Worm (Caenorhabditis elegans): Measurements from ENCODE around the gene srz-58.

srz-58 gene

DNA sequence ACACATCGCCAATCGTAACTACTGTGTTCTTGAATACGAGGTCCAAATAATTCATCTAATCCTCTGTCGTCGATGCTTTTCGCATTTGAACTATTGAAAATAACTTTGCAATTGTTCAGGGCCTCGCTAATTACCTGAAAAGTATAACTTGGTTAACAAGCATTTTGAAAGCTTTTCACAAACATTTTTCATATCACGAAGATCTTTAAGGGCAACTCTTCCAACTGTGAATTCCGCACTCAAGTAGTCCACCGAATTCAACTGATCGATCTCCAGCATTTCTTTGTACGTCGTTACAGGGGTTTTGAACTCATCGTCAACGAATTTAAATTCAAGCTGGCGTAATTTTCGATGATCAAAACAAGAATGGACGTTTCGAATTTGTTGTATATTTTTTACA lies 21.5 kb upstream of the srz-58 start:
- TF ChIP-seq dpl-1 (GFP tag; optimal IDR thresholded peaks at IDR 0.05) = no peak
- TF ChIP-seq tlp-1 (tag; optimal IDR thresholded peaks at IDR 0.05) = no peak
- no peak for TF ChIP-seq ztf-11 (tag; optimal IDR thresholded peaks at IDR 0.05)
- no peak for TF ChIP-seq isw-1 (GFP tag; IDR thresholded peaks at IDR 0.05)
- TF ChIP-seq unc-98 (GFP tag; IDR thresholded peaks at IDR 0.05) = no peak
- no peak for TF ChIP-seq swsn-7 (tag; optimal IDR thresholded peaks at IDR 0.05)
- TF ChIP-seq lin-15B (tag; optimal IDR thresholded peaks at IDR 0.05) = no peak
- TF ChIP-seq lir-3 (tag; optimal IDR thresholded peaks at IDR 0.05; ENCODE audit: poor library complexity) = no peak
- no peak for TF ChIP-seq jun-1 (tag; optimal IDR thresholded peaks at IDR 0.05)
- TF ChIP-seq nhr-12 (tag; optimal IDR thresholded peaks at IDR 0.05) = no peak
- TF ChIP-seq tbx-2 (tag; optimal IDR thresholded peaks at IDR 0.05) = no peak
- no peak for TF ChIP-seq ama-1 (optimal IDR thresholded peaks at IDR 0.05)
- TF ChIP-seq fkh-4 (tag; optimal IDR thresholded peaks at IDR 0.05; ENCODE audit: borderline replicate concordance) = no peak
- no peak for TF ChIP-seq C34B4.2 (tag; optimal IDR thresholded peaks at IDR 0.05)
- no peak for TF ChIP-seq nhr-71 (tag; optimal IDR thresholded peaks at IDR 0.05)
- TF ChIP-seq unc-30 (tag; optimal IDR thresholded peaks at IDR 0.05) = no peak
- no peak for TF ChIP-seq fkh-10 (GFP tag; optimal IDR thresholded peaks at IDR 0.05)

DNA sequence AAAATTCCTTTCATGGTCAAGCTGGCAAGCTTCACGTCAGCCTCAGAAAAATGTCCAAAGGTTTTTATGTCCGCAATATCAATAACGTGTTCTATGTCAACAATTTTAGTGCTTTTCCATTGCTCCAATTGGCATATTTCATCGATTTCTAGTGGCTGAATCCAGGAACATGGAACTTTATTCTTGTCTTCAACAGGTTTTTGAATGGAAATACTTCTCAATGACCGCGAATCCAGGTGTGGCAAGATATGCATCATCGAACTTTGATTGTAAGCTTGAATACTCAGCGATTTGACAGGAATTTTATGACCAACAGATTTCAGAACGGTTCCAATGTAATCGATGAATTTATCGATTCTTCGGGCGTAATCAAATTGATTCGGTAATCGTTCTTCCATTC lies 19.3 kb upstream of the srz-58 start:
- TF ChIP-seq zag-1 (tag; optimal IDR thresholded peaks at IDR 0.05) = no peak
- no peak for TF ChIP-seq lin-39 (tag; optimal IDR thresholded peaks at IDR 0.05)
- TF ChIP-seq unc-86 (tag; optimal IDR thresholded peaks at IDR 0.05) = no peak
- TF ChIP-seq nhr-77 (tag; optimal IDR thresholded peaks at IDR 0.05) = no peak
- TF ChIP-seq mab-9 (GFP tag; IDR thresholded peaks at IDR 0.05) = no peak
- no peak for TF ChIP-seq nhr-76 (tag; optimal IDR thresholded peaks at IDR 0.05)
- TF ChIP-seq mdl-1 (tag; optimal IDR thresholded peaks at IDR 0.05) = no peak
- no peak for TF ChIP-seq nhr-19 (GFP tag; conservative IDR thresholded peaks at IDR 0.05)
- no peak for TF ChIP-seq Y116A8C.19 (tag; optimal IDR thresholded peaks at IDR 0.05; ENCODE audit: borderline replicate concordance)
- TF ChIP-seq efl-3 (GFP tag; optimal IDR thresholded peaks at IDR 0.05) = no peak
- no peak for TF ChIP-seq nhr-237 (tag; optimal IDR thresholded peaks at IDR 0.05)
- TF ChIP-seq irx-1 (tag; optimal IDR thresholded peaks at IDR 0.05) = no peak
- no peak for TF ChIP-seq grh-1 (GFP tag; IDR thresholded peaks at IDR 0.05)
- no peak for TF ChIP-seq egl-27 (tag; optimal IDR thresholded peaks at IDR 0.05)
- TF ChIP-seq tlp-1 (tag; optimal IDR thresholded peaks at IDR 0.05) = no peak
- no peak for TF ChIP-seq unc-30 (tag; optimal IDR thresholded peaks at IDR 0.05)
- no peak for TF ChIP-seq isw-1 (GFP tag; IDR thresholded peaks at IDR 0.05)
- no peak for TF ChIP-seq efl-1 (optimal IDR thresholded peaks at IDR 0.05)
- no peak for TF ChIP-seq efl-1 (GFP tag; optimal IDR thresholded peaks at IDR 0.05 in 1 of 2)
- TF ChIP-seq mef-2 (tag; optimal IDR thresholded peaks at IDR 0.05) = no peak
- TF ChIP-seq nhr-12 (tag; optimal IDR thresholded peaks at IDR 0.05) = no peak

DNA sequence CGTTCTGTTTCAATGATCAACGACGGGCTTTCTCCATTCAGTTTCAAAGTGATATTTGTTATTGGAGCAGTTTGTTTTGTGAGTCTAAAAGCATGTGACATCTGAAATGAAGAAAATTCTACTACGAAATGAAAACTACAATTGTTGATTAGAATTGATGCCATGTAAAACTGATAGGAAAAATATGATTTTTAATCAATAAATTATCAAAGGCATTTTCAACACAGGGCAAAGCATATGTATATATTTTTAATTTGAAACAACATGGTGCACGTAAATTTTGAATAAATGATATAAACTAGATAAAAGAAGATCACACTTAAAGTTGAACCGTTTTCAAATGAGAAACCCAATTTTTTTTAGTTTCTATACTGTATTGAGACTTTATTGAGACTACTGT lies 16.6 kb upstream of the srz-58 start, which contains the start of gene K10G4.5:
K10G4.5 (minus strand) TSS at position 101 of the 400 bp plus-strand sequence.
- TF ChIP-seq mep-1 (tag; optimal IDR thresholded peaks at IDR 0.05) = no peak
- no peak for TF ChIP-seq nhr-12 (tag; optimal IDR thresholded peaks at IDR 0.05)
- TF ChIP-seq skn-1 (tag; optimal IDR thresholded peaks at IDR 0.05) = no peak
- TF ChIP-seq blmp-1 (tag; optimal IDR thresholded peaks at IDR 0.05) = no peak
- no peak for TF ChIP-seq ztf-11 (tag; optimal IDR thresholded peaks at IDR 0.05)
- no peak for TF ChIP-seq fkh-4 (tag; optimal IDR thresholded peaks at IDR 0.05; ENCODE audit: borderline replicate concordance)
- no peak for TF ChIP-seq ceh-90 (tag; optimal IDR thresholded peaks at IDR 0.05)
- no peak for TF ChIP-seq nhr-77 (tag; optimal IDR thresholded peaks at IDR 0.05)
- no peak for TF ChIP-seq efl-3 (GFP tag; optimal IDR thresholded peaks at IDR 0.05)
- no peak for TF ChIP-seq mab-9 (GFP tag; IDR thresholded peaks at IDR 0.05)
- no peak for TF ChIP-seq lin-35 (GFP tag; optimal IDR thresholded peaks at IDR 0.05)
- no peak for TF ChIP-seq tbx-2 (tag; optimal IDR thresholded peaks at IDR 0.05)
- no peak for TF ChIP-seq elt-3 (tag; optimal IDR thresholded peaks at IDR 0.05)
- TF ChIP-seq C16A3.4 (tag; optimal IDR thresholded peaks at IDR 0.05) = no peak
- TF ChIP-seq ceh-82 (tag; optimal IDR thresholded peaks at IDR 0.05) = no peak
- no peak for TF ChIP-seq fkh-10 (GFP tag; optimal IDR thresholded peaks at IDR 0.05)
- TF ChIP-seq lin-39 (tag; optimal IDR thresholded peaks at IDR 0.05) = no peak
- TF ChIP-seq alr-1 (tag; optimal IDR thresholded peaks at IDR 0.05; ENCODE audit: borderline replicate concordance) = no peak
